Worm (Caenorhabditis elegans) whole organism, early embryonic: Measurements from ENCODE around the gene F10C1.8.

Experiments
- B0310.2 ChIP-seq: sonication (generic microtip); optimal IDR thresholded peaks from 2 replicates; lab custom pipeline; 2016; ENCODE audit warnings: mild to moderate bottlenecking, missing genetic modification characterization, missing compliant biosample characterization
- F13C5.2 ChIP-seq: sonication (generic microtip); optimal IDR thresholded peaks from 2 replicates; lab custom pipeline; 2017; ENCODE audit warnings: mild to moderate bottlenecking, missing genetic modification characterization, inconsistent platforms, missing compliant biosample characterization
- aly-1 ChIP-seq: sonication (generic microtip); optimal IDR thresholded peaks from 2 replicates; lab custom pipeline; 2016; ENCODE audit warnings: missing genetic modification characterization, missing compliant biosample characterization
- ama-1 ChIP-seq: fragments of 150-350 bp; optimal IDR thresholded peaks from 2 replicates; lab custom pipeline; 2014
- ceh-36 ChIP-seq: sonication (generic microtip); optimal IDR thresholded peaks from 2 replicates; lab custom pipeline; 2016; ENCODE audit warnings: missing genetic modification characterization, inconsistent platforms, missing compliant biosample characterization
- ets-7 ChIP-seq: sonication (generic microtip); optimal IDR thresholded peaks from 2 replicates; lab custom pipeline; 2016; ENCODE audit warnings: missing genotype, missing genetic modification characterization, missing compliant biosample characterization
- flt-1 ChIP-seq: fragments of 200-800 bp; sonication (Bioruptor generic); IDR thresholded peaks from 2 replicates; pipeline ENCODE4 v1.3.6; 2022; ENCODE audit warnings: missing genetic modification characterization, missing compliant biosample characterization
- hmg-4 ChIP-seq: fragments of 200-800 bp; sonication (Bioruptor generic); optimal IDR thresholded peaks from 2 replicates; lab custom pipeline; 2018; ENCODE audit warnings: mild to moderate bottlenecking, missing genetic modification characterization, missing compliant biosample characterization
- hnd-1 ChIP-seq: sonication (generic microtip); optimal IDR thresholded peaks from 2 replicates; lab custom pipeline; 2016; ENCODE audit warnings: missing genetic modification characterization, missing compliant biosample characterization
- pes-1 ChIP-seq: fragments of 200-800 bp; sonication (Bioruptor generic); IDR thresholded peaks from 2 replicates; pipeline ENCODE4 v1.3.6; 2022; ENCODE audit warnings: missing genetic modification reagents, missing genetic modification characterization, missing compliant biosample characterization
- scrt-1 ChIP-seq: fragments of 200-800 bp; sonication (Bioruptor generic); IDR thresholded peaks from 2 replicates; pipeline ENCODE4 v1.3.6; 2022; ENCODE audit warnings: missing genetic modification characterization, missing compliant biosample characterization
- sea-1 ChIP-seq: fragments of 200-800 bp; sonication (Bioruptor generic); conservative IDR thresholded peaks from 2 replicates; pipeline ENCODE4 v1.3.6; 2022; ENCODE audit warnings: missing genetic modification characterization, missing compliant biosample characterization
- tbx-11 ChIP-seq: fragments of 200-800 bp; sonication (Bioruptor generic); IDR thresholded peaks from 2 replicates; pipeline ENCODE4 v1.3.6; 2022; ENCODE audit warnings: missing genetic modification characterization, missing compliant biosample characterization
- tra-4 ChIP-seq: sonication (generic microtip); optimal IDR thresholded peaks from 2 replicates; lab custom pipeline; 2017; ENCODE audit warnings: missing genetic modification characterization, missing compliant biosample characterization

DNA sequence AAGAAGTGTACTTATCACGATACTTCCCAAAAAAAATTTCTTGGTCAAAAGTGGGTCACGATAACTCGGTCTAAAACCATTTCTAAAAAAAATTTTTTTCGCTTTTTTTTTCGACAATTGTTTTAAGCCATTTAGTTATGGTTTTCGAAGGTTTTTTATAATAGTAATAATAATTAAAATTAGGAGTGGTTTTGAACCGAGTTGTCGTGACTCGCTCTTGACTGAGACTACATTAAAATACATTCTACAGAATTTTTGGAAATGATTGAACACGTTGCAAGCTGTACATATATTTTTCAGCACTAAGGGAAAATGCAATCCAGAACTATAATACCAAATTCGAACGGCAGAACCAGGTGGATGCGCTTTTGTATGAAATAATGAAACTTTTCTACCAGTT lies at the start of gene F10C1.8:
- no peak for TF ChIP-seq flt-1 (GFP tag; lab: Robert Waterston, UW)
- no peak for TF ChIP-seq pes-1 (GFP tag; lab: Robert Waterston, UW)
- no peak for TF ChIP-seq aly-1 (tag; lab: Kevin White, UChicago)
- no peak for TF ChIP-seq sea-1 (GFP tag; lab: Robert Waterston, UW)
- no peak for TF ChIP-seq ama-1 (lab: Kevin White, UChicago)
- TF ChIP-seq tbx-11 (GFP tag; lab: Robert Waterston, UW) = no peak
- no peak for TF ChIP-seq F13C5.2 (tag; lab: Kevin White, UChicago)
- no peak for TF ChIP-seq hnd-1 (tag; lab: Kevin White, UChicago)
- no peak for TF ChIP-seq tra-4 (tag; lab: Kevin White, UChicago)
- no peak for TF ChIP-seq B0310.2 (tag; lab: Kevin White, UChicago)
- TF ChIP-seq ets-7 = no peak
- TF ChIP-seq hmg-4 (GFP tag; lab: Kevin White, UChicago) = no peak
- no peak for TF ChIP-seq scrt-1 (GFP tag; lab: Robert Waterston, UW)
- no peak for TF ChIP-seq ceh-36 (tag; lab: Kevin White, UChicago)
